Fruit fly (Drosophila melanogaster): ENCODE results near the gene Atg1.

Gene Atg1

dm6 chr3L:12804035-12804729, 734 bp downstream of the Atg1 start (continued):
- TF ChIP-seq NFAT (GFP tag; IDR thresholded peaks at IDR 0.05) (0 out of 2 replicates have a peak, but pooled peaks have one; percentile 16), CG12942 (GFP tag; optimal IDR thresholded peaks at IDR 0.05) (no peak), hbn (GFP tag; IDR thresholded peaks at IDR 0.05; ENCODE audit: partially characterized antibody) (0 out of 2 replicates have a peak, but pooled peaks have one; percentile 28), crol (GFP tag; IDR thresholded peaks at IDR 0.05) (peak; percentile 96), Doc3 (GFP tag; IDR thresholded peaks at IDR 0.05; ENCODE audit: partially characterized antibody) (peak; percentile 22; the same call in 1 of the 3 replicates), nom (GFP tag; optimal IDR thresholded peaks at IDR 0.05) (peak; percentile 52), Trl (optimal IDR thresholded peaks at IDR 0.05) (peak; percentile 95 to 97), Trl (GFP tag; optimal IDR thresholded peaks at IDR 0.05) (no peak), CG30403 (GFP tag; optimal IDR thresholded peaks at IDR 0.05) (peak; percentile 17), CG16779 (GFP tag; IDR thresholded peaks at IDR 0.05) (0 out of 2 replicates have a peak, but pooled peaks have one; percentile 48), CG2116 (GFP tag; optimal IDR thresholded peaks at IDR 0.05) (no peak), CG6765 (GFP tag; optimal IDR thresholded peaks at IDR 0.05) (peak; percentile 20), CG12071 (GFP tag; optimal IDR thresholded peaks at IDR 0.05) (peak; percentile 23), yki (optimal IDR thresholded peaks at IDR 0.05) (peak; percentile 90), fd64A (GFP tag; optimal IDR thresholded peaks at IDR 0.05) (peak; percentile 20), chm (GFP tag; IDR thresholded peaks at IDR 0.05) (peak; percentile 75), mirr (GFP tag; optimal IDR thresholded peaks at IDR 0.05) (no peak), CG7372 (GFP tag; IDR thresholded peaks at IDR 0.05) (0 out of 2 replicates have a peak, but pooled peaks have one; percentile 27), BtbVII (GFP tag; optimal IDR thresholded peaks at IDR 0.05) (no peak), p53 (GFP tag; optimal IDR thresholded peaks at IDR 0.05) (no peak), CG7963 (GFP tag; IDR thresholded peaks at IDR 0.05; ENCODE audit: partially characterized antibody) (0 out of 3 replicates have a peak, but pooled peaks have one; percentile 28), CG12659 (GFP tag; optimal IDR thresholded peaks at IDR 0.05) (peak; percentile 4), Dll (GFP tag; IDR thresholded peaks at IDR 0.05; ENCODE audit: partially characterized antibody) (peak; percentile 53; the same call in 1 of the 4 replicates), CG7987 (GFP tag; optimal IDR thresholded peaks at IDR 0.05) (no peak), MBD-R2 (GFP tag; IDR thresholded peaks at IDR 0.05) (no peak), Elba2 (GFP tag; optimal IDR thresholded peaks at IDR 0.05) (no peak), chinmo (GFP tag; IDR thresholded peaks at IDR 0.05; ENCODE audit: partially characterized antibody) (0 out of 4 replicates have a peak, but pooled peaks have one; percentile 78), CG2199 (GFP tag; IDR thresholded peaks at IDR 0.05) (peak; percentile 76), CG18619 (GFP tag; optimal IDR thresholded peaks at IDR 0.05) (peak; percentile 25), CG32532 (GFP tag; IDR thresholded peaks at IDR 0.05) (peak; percentile 15; the same call in 1 of the 2 replicates), unc-4 (GFP tag; IDR thresholded peaks at IDR 0.05; ENCODE audit: partially characterized antibody) (0 out of 2 replicates have a peak, but pooled peaks have one; percentile 27), oc (tag; optimal IDR thresholded peaks at IDR 0.05) (peak; percentile 40), CG15514 (GFP tag; optimal IDR thresholded peaks at IDR 0.05) (peak; percentile 31), vvl (GFP tag; IDR thresholded peaks at IDR 0.05) (peak; percentile 25; the same call in 1 of the 2 replicates), CG1603 (tag; optimal IDR thresholded peaks at IDR 0.05) (no peak), Gug (GFP tag; IDR thresholded peaks at IDR 0.05) (no peak), ci (GFP tag; IDR thresholded peaks at IDR 0.05) (peak; percentile 9; the same call in 1 of the 3 replicates), CG31441 (GFP tag; IDR thresholded peaks at IDR 0.05) (0 out of 2 replicates have a peak, but pooled peaks have one; percentile 7), CG3281 (GFP tag; optimal IDR thresholded peaks at IDR 0.05) (peak; percentile 30), Pdp1 (GFP tag; optimal IDR thresholded peaks at IDR 0.05) (peak in 1 of 2 experiments; percentile 25), CG1832 (GFP tag; optimal IDR thresholded peaks at IDR 0.05) (peak; percentile 68), Awh (GFP tag; IDR thresholded peaks at IDR 0.05) (peak; percentile 44)

Data from whole organism, embryonic.